Worm (Caenorhabditis elegans): Measurements from ENCODE around the gene clec-56.

The clec-56 gene

ce11 chrV:14506713-14507675, 32.8 kb downstream of the clec-56 start (continued):
- TF ChIP-seq snu-23 (GFP tag; optimal IDR thresholded peaks at IDR 0.05) (peak; percentile 18), unc-130 (tag; optimal IDR thresholded peaks at IDR 0.05) (no peak), ztf-11 (tag; optimal IDR thresholded peaks at IDR 0.05) (no peak), unc-30 (tag; optimal IDR thresholded peaks at IDR 0.05) (no peak), nhr-47 (tag; optimal IDR thresholded peaks at IDR 0.05) (no peak), efl-1 (optimal IDR thresholded peaks at IDR 0.05) (no peak), efl-1 (GFP tag; optimal IDR thresholded peaks at IDR 0.05 in 1 of 2) (peak in 1 of 2 experiments; percentile 90), lir-3 (tag; optimal IDR thresholded peaks at IDR 0.05; ENCODE audit: poor library complexity) (no peak), unc-98 (GFP tag; IDR thresholded peaks at IDR 0.05) (no peak), egl-13 (tag; optimal IDR thresholded peaks at IDR 0.05) (no peak), pax-3 (tag; optimal IDR thresholded peaks at IDR 0.05) (no peak), ets-5 (GFP tag; IDR thresholded peaks at IDR 0.05) (no peak), mdl-1 (tag; optimal IDR thresholded peaks at IDR 0.05) (no peak)

ce11 chrV:14508005-14508521, 33.9 kb downstream of the clec-56 start, which contains the start of gene R02D5.1:
Gene R02D5.1, plus strand, starts transcription at chrV:14508249.
- TF ChIP-seq blmp-1 (tag; optimal IDR thresholded peaks at IDR 0.05) (peak; percentile 99), hlh-4 (tag; optimal IDR thresholded peaks at IDR 0.05) (no peak)

DNA sequence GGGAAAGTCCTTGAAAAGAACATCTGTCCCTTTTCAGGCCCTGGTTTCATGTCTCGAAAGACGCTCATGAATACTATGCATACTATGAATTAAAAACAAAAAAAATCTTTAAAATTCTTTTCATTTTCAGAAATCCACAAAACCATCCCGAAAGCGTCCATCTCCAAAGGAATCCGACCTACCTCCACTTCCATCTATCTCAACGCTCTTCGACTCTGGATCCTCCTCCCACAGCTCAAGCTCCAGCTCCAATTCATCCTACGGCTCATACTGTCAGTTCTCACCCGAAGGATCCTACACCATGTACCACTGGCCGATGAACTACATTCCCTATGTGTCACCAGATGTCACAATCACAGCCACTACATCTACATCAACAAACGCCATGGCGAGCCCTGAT, 34.4 kb downstream of the clec-56 start:
- TF ChIP-seq zip-4 (GFP tag; optimal IDR thresholded peaks at IDR 0.05) (no peak), elt-2 (tag; optimal IDR thresholded peaks at IDR 0.05) (no peak), hpl-2 (GFP tag; optimal IDR thresholded peaks at IDR 0.05) (no peak), ets-5 (GFP tag; IDR thresholded peaks at IDR 0.05) (no peak), ceh-8 (GFP tag; optimal IDR thresholded peaks at IDR 0.05) (no peak), isw-1 (GFP tag; IDR thresholded peaks at IDR 0.05) (no peak), ceh-63 (GFP tag; optimal IDR thresholded peaks at IDR 0.05) (no peak), nhr-19 (GFP tag; conservative IDR thresholded peaks at IDR 0.05) (no peak), aha-1 (tag; optimal IDR thresholded peaks at IDR 0.05) (no peak), dpl-1 (GFP tag; optimal IDR thresholded peaks at IDR 0.05) (no peak), ceh-90 (tag; optimal IDR thresholded peaks at IDR 0.05) (no peak), nhr-71 (tag; optimal IDR thresholded peaks at IDR 0.05) (no peak), nhr-47 (tag; optimal IDR thresholded peaks at IDR 0.05) (no peak), nhr-11 (tag; optimal IDR thresholded peaks at IDR 0.05) (no peak), sptf-1 (tag; optimal IDR thresholded peaks at IDR 0.05) (no peak), nhr-12 (tag; optimal IDR thresholded peaks at IDR 0.05) (no peak), unc-30 (tag; optimal IDR thresholded peaks at IDR 0.05) (no peak), efl-3 (GFP tag; optimal IDR thresholded peaks at IDR 0.05) (no peak), fos-1 (tag; optimal IDR thresholded peaks at IDR 0.05) (no peak)

DNA sequence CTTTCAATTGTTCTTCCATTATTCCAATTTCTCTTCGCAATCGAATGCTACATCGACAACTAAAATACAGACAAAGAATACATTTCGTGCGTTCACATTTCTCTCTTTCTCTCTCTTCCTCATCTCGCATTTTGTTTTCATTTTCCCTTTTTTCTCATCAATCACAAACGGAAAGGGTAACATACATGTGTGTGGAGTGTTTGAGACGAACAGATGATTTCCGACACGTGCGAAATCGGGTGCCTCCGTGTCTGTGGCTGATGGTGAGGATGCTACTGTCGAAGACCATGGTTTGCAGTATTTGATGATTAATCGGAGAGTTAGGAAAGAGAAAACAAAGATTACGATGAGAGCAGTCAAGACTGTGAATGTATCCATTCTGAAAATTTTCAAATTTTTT, 36.5 kb downstream of the clec-56 start, which contains the start of gene R02D5.9:
R02D5.9 (minus strand) TSS at position 378 of the 400 bp plus-strand sequence.
- TF ChIP-seq ceh-82 (tag; optimal IDR thresholded peaks at IDR 0.05) (no peak), elt-3 (tag; optimal IDR thresholded peaks at IDR 0.05) (peak in 4 of 6 experiments; percentile 12 to 87 (median 22)), efl-1 (optimal IDR thresholded peaks at IDR 0.05) (peak; percentile 4 to 9), efl-1 (GFP tag; optimal IDR thresholded peaks at IDR 0.05 in 1 of 2) (peak in 1 of 2 experiments; percentile 4), pag-3 (tag; optimal IDR thresholded peaks at IDR 0.05; ENCODE audit: borderline replicate concordance, insufficient read depth) (peak; percentile 6), hpl-2 (GFP tag; optimal IDR thresholded peaks at IDR 0.05) (no peak), rnt-1 (tag; optimal IDR thresholded peaks at IDR 0.05) (no peak), nhr-85 (tag) (peak; percentile 91), unc-62 (GFP tag; optimal IDR thresholded peaks at IDR 0.05) (no peak), nhr-71 (tag; optimal IDR thresholded peaks at IDR 0.05) (peak; percentile 25), nhr-47 (tag; optimal IDR thresholded peaks at IDR 0.05) (no peak), lin-14 (GFP tag; optimal IDR thresholded peaks at IDR 0.05) (peak; percentile 87), nhr-84 (tag; optimal IDR thresholded peaks at IDR 0.05) (no peak), mep-1 (tag; optimal IDR thresholded peaks at IDR 0.05) (peak; percentile 42), mdl-1 (tag; optimal IDR thresholded peaks at IDR 0.05) (peak in 1 of 2 experiments; percentile 94), unc-130 (tag; optimal IDR thresholded peaks at IDR 0.05) (peak; percentile 6), lsy-2 (tag; optimal IDR thresholded peaks at IDR 0.05) (peak in 1 of 2 experiments; percentile 43), mab-9 (GFP tag; IDR thresholded peaks at IDR 0.05) (no peak), tbx-2 (tag; optimal IDR thresholded peaks at IDR 0.05) (peak; percentile 42), hlh-4 (tag; optimal IDR thresholded peaks at IDR 0.05) (no peak), jun-1 (tag; optimal IDR thresholded peaks at IDR 0.05) (no peak)

All from whole organism, L1 larva.